Fruit fly (Drosophila melanogaster) whole organism: Measurements from ENCODE around the gene CG13113.

Source experiments
- CG8478 ChIP-seq: fragments of >200 bp; optimal IDR thresholded peaks from 2 replicates; lab custom pipeline; 2018; ENCODE audit warnings: inconsistent platforms
- Dll ChIP-seq: fragments of >200 bp; optimal IDR thresholded peaks from 2 replicates; lab custom pipeline; 2017
- EcR ChIP-seq, 2 experiments: fragments of >200 bp; optimal IDR thresholded peaks; 2 replicates each; lab custom pipeline; 2017; ENCODE audit warnings: missing biosample characterization in 2 of 2, missing genetic modification characterization in 2 of 2, missing genetic modification reagents in 2 of 2
- pan ChIP-seq: fragments of >200 bp; optimal IDR thresholded peaks from 2 replicates; lab custom pipeline; 2017
- psq ChIP-seq: fragments of >200 bp; optimal IDR thresholded peaks from 2 replicates; lab custom pipeline; 2017
- usp ChIP-seq: fragments of >200 bp; optimal IDR thresholded peaks from 2 replicates; lab custom pipeline; 2017; ENCODE audit warnings: missing biosample characterization, missing genetic modification characterization, mixed read lengths

dm6 chr2L:9542578-9542977 is 1.4 kb upstream of the CG13113 start, which contains the start of gene Cpr30B:
- TF ChIP-seq usp (GFP tag; lab: Kevin White, UChicago) (no peak), psq (no peak), pan (no peak), EcR (GFP tag; optimal IDR thresholded peaks at IDR 0.05; lab: Kevin White, UChicago) (no peak), Dll (no peak), CG8478 (no peak)
